Fruit fly (Drosophila melanogaster) whole organism, wandering third instar larva: ENCODE results near the gene CG14835.

ENCODE experiments used
- Abd-B ChIP-seq: fragments of >200 bp; optimal IDR thresholded peaks from 2 replicates; lab custom pipeline; 2017; ENCODE audit warnings: missing biosample characterization, missing genetic modification characterization
- CG32264 ChIP-seq: fragments of 200-800 bp; sonication (Bioruptor generic); optimal IDR thresholded peaks from 2 replicates; lab custom pipeline; 2016; ENCODE audit warnings: missing biosample characterization, missing genetic modification characterization
- CG9705 ChIP-seq: fragments of 200-800 bp; sonication (Bioruptor generic); optimal IDR thresholded peaks from 2 replicates; lab custom pipeline; 2018; ENCODE audit warnings: missing biosample characterization, mild to moderate bottlenecking, missing genetic modification characterization
- CrebA ChIP-seq: fragments of 200-800 bp; sonication (Bioruptor generic); optimal IDR thresholded peaks from 2 replicates; lab custom pipeline; 2016; ENCODE audit warnings: missing biosample characterization, mild to moderate bottlenecking, missing genetic modification characterization, borderline replicate concordance
- Dfd ChIP-seq: fragments of >200 bp; optimal IDR thresholded peaks from 2 replicates; lab custom pipeline; 2017; ENCODE audit warnings: missing biosample characterization, missing genetic modification characterization
- Dif ChIP-seq: fragments of 200-275, 200-300 bp; sonication (Bioruptor generic); optimal IDR thresholded peaks from 2 replicates; lab custom pipeline; 2018; ENCODE audit warnings: missing biosample characterization, missing genetic modification characterization; ENCODE audit not compliant: partially characterized antibody
- HLH106 ChIP-seq: fragments of 200-800 bp; optimal IDR thresholded peaks from 3 replicates; lab custom pipeline; 2019; ENCODE audit warnings: missing biosample characterization, mild to moderate bottlenecking, missing genetic modification characterization, moderate library complexity
- Hr78 ChIP-seq: fragments of >200 bp; optimal IDR thresholded peaks from 2 replicates; lab custom pipeline; 2017; ENCODE audit warnings: missing biosample characterization, missing genetic modification characterization
- Jra ChIP-seq: sonication (Bioruptor generic); optimal IDR thresholded peaks from 2 replicates; lab custom pipeline; 2016; ENCODE audit warnings: missing biosample characterization, missing genetic modification characterization
- OdsH ChIP-seq: fragments of 200-800 bp; sonication (Bioruptor generic); optimal IDR thresholded peaks from 2 replicates; lab custom pipeline; 2016; ENCODE audit warnings: missing biosample characterization, mild to moderate bottlenecking, missing genetic modification characterization
- Rel ChIP-seq, 2 experiments: fragments of 200-800 bp; sonication (Bioruptor generic) in 1 of 2; optimal IDR thresholded peaks; 2 replicates in 1 of 2; 3 replicates in 1 of 2; lab custom pipeline; 2016 to 2019; ENCODE audit warnings: mild to moderate bottlenecking in 2 of 2, missing biosample characterization in 2 of 2, missing genetic modification characterization in 2 of 2, moderate library complexity in 1 of 2
- Sp1 ChIP-seq: fragments of 200-800 bp; sonication (Bioruptor generic); optimal IDR thresholded peaks from 3 replicates; lab custom pipeline; 2019; ENCODE audit warnings: missing biosample characterization, mild to moderate bottlenecking, missing genetic modification characterization, moderate library complexity
- Vsx2 ChIP-seq: fragments of 200-300, 225-300 bp; sonication (Bioruptor generic); optimal IDR thresholded peaks from 2 replicates; lab custom pipeline; 2018; ENCODE audit warnings: missing biosample characterization, missing genetic modification characterization; ENCODE audit not compliant: partially characterized antibody
- br ChIP-seq: fragments of 200-800 bp; sonication (Bioruptor generic); optimal IDR thresholded peaks from 2 replicates; lab custom pipeline; 2016; ENCODE audit warnings: missing biosample characterization, missing genetic modification characterization
- brk ChIP-seq: fragments of 200-800 bp; sonication (Bioruptor generic); optimal IDR thresholded peaks from 2 replicates; lab custom pipeline; 2016; ENCODE audit warnings: missing biosample characterization, mild to moderate bottlenecking, missing genetic modification characterization
- dl ChIP-seq, 2 experiments: fragments of 175-275, 200-275 bp in 1 of 2; fragments of 200-275 bp in 1 of 2; sonication (Bioruptor generic); optimal IDR thresholded peaks; lab custom pipeline; 2018; ENCODE audit warnings: mild to moderate bottlenecking in 2 of 2, missing biosample characterization in 2 of 2, missing genetic modification characterization in 2 of 2, moderate library complexity in 2 of 2; ENCODE audit not compliant: partially characterized antibody in 2 of 2, insufficient read depth in 1 of 2
- dmrt93B ChIP-seq: fragments of 200-800 bp; sonication (Bioruptor generic); optimal IDR thresholded peaks from 2 replicates; lab custom pipeline; 2018; ENCODE audit warnings: missing biosample characterization, mild to moderate bottlenecking, missing genetic modification characterization
- dsf ChIP-seq: sonication (Bioruptor generic); optimal IDR thresholded peaks from 2 replicates; lab custom pipeline; 2016; ENCODE audit warnings: missing biosample characterization, missing genetic modification characterization, borderline replicate concordance
- ey ChIP-seq: fragments of 200-800 bp; sonication (Bioruptor generic); optimal IDR thresholded peaks from 2 replicates; lab custom pipeline; 2016; ENCODE audit warnings: missing biosample characterization, missing genetic modification characterization
- foxo ChIP-seq, 2 experiments: fragments of 200-800 bp; sonication (Bioruptor generic); optimal IDR thresholded peaks; 2 replicates in 1 of 2; 3 replicates in 1 of 2; lab custom pipeline; 2016 to 2017; ENCODE audit warnings: missing biosample characterization in 2 of 2, missing genetic modification characterization in 2 of 2
- fru ChIP-seq: fragments of 200-800 bp; sonication (Bioruptor generic); optimal IDR thresholded peaks from 3 replicates; lab custom pipeline; 2016; ENCODE audit warnings: missing biosample characterization, mild to moderate bottlenecking, missing genetic modification characterization
- h ChIP-seq: fragments of 200-800 bp; sonication (Bioruptor generic); optimal IDR thresholded peaks from 3 replicates; lab custom pipeline; 2016; ENCODE audit warnings: missing biosample characterization, mild to moderate bottlenecking, missing genetic modification characterization
- jim ChIP-seq: fragments of 175-275, 200-325 bp; sonication (Bioruptor generic); optimal IDR thresholded peaks from 2 replicates; lab custom pipeline; 2016; ENCODE audit warnings: missing biosample characterization, mild to moderate bottlenecking, missing genetic modification characterization
- lola ChIP-seq: fragments of >200 bp; optimal IDR thresholded peaks from 2 replicates; lab custom pipeline; 2017; ENCODE audit warnings: missing biosample characterization, missing genetic modification characterization
- pan ChIP-seq: fragments of >200 bp; optimal IDR thresholded peaks from 2 replicates; lab custom pipeline; 2017
- sage ChIP-seq: fragments of 200-800 bp; sonication (Bioruptor generic); optimal IDR thresholded peaks from 2 replicates; lab custom pipeline; 2016; ENCODE audit warnings: missing biosample characterization, mild to moderate bottlenecking, missing genetic modification characterization
- sv ChIP-seq: fragments of 200-800 bp; sonication (Bioruptor generic); optimal IDR thresholded peaks from 3 replicates; lab custom pipeline; 2016; ENCODE audit warnings: missing biosample characterization, missing genetic modification characterization
- tai ChIP-seq: sonication (Bioruptor generic); optimal IDR thresholded peaks from 2 replicates; lab custom pipeline; 2016; ENCODE audit warnings: missing biosample characterization, missing genetic modification characterization
- usp ChIP-seq: fragments of >200 bp; optimal IDR thresholded peaks from 2 replicates; lab custom pipeline; 2017; ENCODE audit warnings: missing biosample characterization, missing genetic modification characterization
- woc ChIP-seq: sonication (Bioruptor generic); optimal IDR thresholded peaks from 2 replicates; lab custom pipeline; 2016; ENCODE audit warnings: missing biosample characterization, mild to moderate bottlenecking, missing genetic modification characterization

CG14835 gene

dm6 chr3L:7470202-7470601 is 32.9 kb upstream of the CG14835 start, which contains the start of gene CG8543:
Gene CG8543, minus strand, starts transcription at chr3L:7470302.
- TF ChIP-seq HLH106 (tag; lab: Kevin White, UChicago) (no peak), sage (GFP tag; lab: Kevin White, UChicago) (no peak), Rel (GFP tag; optimal IDR thresholded peaks at IDR 0.05; lab: Kevin White, UChicago) (no peak), Rel (tag; optimal IDR thresholded peaks at IDR 0.05; lab: Kevin White, UChicago) (no peak), OdsH (no peak), brk (GFP tag; lab: Kevin White, UChicago) (no peak), dl (GFP tag; optimal IDR thresholded peaks at IDR 0.05; lab: Kevin White, UChicago; ENCODE audit: insufficient read depth in 1 of 2, partially characterized antibody in 2 of 2) (no peak), lola (no peak)

dm6 chr3L:7465209-7465608 is 27.9 kb upstream of the CG14835 start, which contains the start of the genes CG42660, CG42661 and Tsp66A:
Gene CG42660, plus strand, starts transcription at chr3L:7465509.
Gene CG42661, plus strand, starts transcription at chr3L:7465509.
Gene Tsp66A, plus strand, starts transcription at chr3L:7465509.
- TF ChIP-seq dmrt93B (GFP tag; lab: Kevin White, UChicago) (no peak), foxo (GFP tag; optimal IDR thresholded peaks at IDR 0.05; lab: Kevin White, UChicago) (no peak), dsf (GFP tag; lab: Kevin White, UChicago) (no peak), Hr78 (no peak), CrebA (GFP tag; lab: Kevin White, UChicago) (no peak), Dif (GFP tag; lab: Kevin White, UChicago) (no peak)

- TF ChIP-seq Hr78 (no peak), ey (no peak), br (GFP tag; lab: Kevin White, UChicago) (no peak)
These were observed 18.6 kb upstream of the CG14835 start, which contains the start of gene ppk26 for dm6 chr3L:7455849-7456248. Gene ppk26, plus strand, starts transcription at chr3L:7456149.

dm6 chr3L:7450553-7450952 is 13.3 kb upstream of the CG14835 start, which contains the start of gene CG33278:
Gene CG33278, plus strand, starts transcription at chr3L:7450853.
- no peak for TF ChIP-seq Rel (GFP tag; optimal IDR thresholded peaks at IDR 0.05; lab: Kevin White, UChicago)
- TF ChIP-seq Rel (tag; optimal IDR thresholded peaks at IDR 0.05; lab: Kevin White, UChicago), result no peak
- TF ChIP-seq sage (GFP tag; lab: Kevin White, UChicago), result no peak
- no peak for TF ChIP-seq dmrt93B (GFP tag; lab: Kevin White, UChicago)
- no peak for TF ChIP-seq Sp1 (GFP tag; lab: Kevin White, UChicago)
- TF ChIP-seq usp (GFP tag; lab: Kevin White, UChicago), result no peak
- TF ChIP-seq Hr78, result no peak

- TF ChIP-seq CrebA (GFP tag; lab: Kevin White, UChicago), result no peak
- TF ChIP-seq CG9705 (GFP tag; lab: Kevin White, UChicago), result no peak
- no peak for TF ChIP-seq HLH106 (tag; lab: Kevin White, UChicago)
- TF ChIP-seq Dfd (GFP tag; lab: Kevin White, UChicago), result no peak
These were observed 11.8 kb upstream of the CG14835 start for dm6 chr3L:7449097-7449496.

- TF ChIP-seq Hr78 (no peak), CG9705 (GFP tag; lab: Kevin White, UChicago) (no peak), woc (no peak), Dif (GFP tag; lab: Kevin White, UChicago) (no peak), sage (GFP tag; lab: Kevin White, UChicago) (no peak), Jra (GFP tag; lab: Kevin White, UChicago) (no peak), ey (no peak), CrebA (GFP tag; lab: Kevin White, UChicago) (no peak)
These were observed 3.4 kb upstream of the CG14835 start, which contains the start of gene sphinx2 for dm6 chr3L:7440633-7441032. Gene sphinx2, minus strand, starts transcription at chr3L:7440733.

- TF ChIP-seq Vsx2 (GFP tag; lab: Kevin White, UChicago) (no peak), foxo (GFP tag; optimal IDR thresholded peaks at IDR 0.05; lab: Kevin White, UChicago) (no peak), CG32264 (no peak), dl (GFP tag; optimal IDR thresholded peaks at IDR 0.05; lab: Kevin White, UChicago; ENCODE audit: insufficient read depth in 1 of 2, partially characterized antibody in 2 of 2) (no peak), sage (GFP tag; lab: Kevin White, UChicago) (no peak), lola (no peak), br (GFP tag; lab: Kevin White, UChicago) (no peak), Dif (GFP tag; lab: Kevin White, UChicago) (no peak), h (no peak), CrebA (GFP tag; lab: Kevin White, UChicago) (no peak), Hr78 (no peak), jim (no peak), tai (GFP tag; lab: Kevin White, UChicago) (no peak), Abd-B (GFP tag; lab: Kevin White, UChicago) (no peak), sv (GFP tag; lab: Kevin White, UChicago) (no peak), pan (lab: Kevin White, UChicago) (no peak), fru (GFP tag; lab: Kevin White, UChicago) (no peak)
These were observed 2.0 kb upstream of the CG14835 start, which contains the start of gene sphinx1 for dm6 chr3L:7439305-7439704. Gene sphinx1, minus strand, starts transcription at chr3L:7439405.
